Fruit fly (Drosophila melanogaster): ENCODE measurements around the gene Surf1.

DNA sequence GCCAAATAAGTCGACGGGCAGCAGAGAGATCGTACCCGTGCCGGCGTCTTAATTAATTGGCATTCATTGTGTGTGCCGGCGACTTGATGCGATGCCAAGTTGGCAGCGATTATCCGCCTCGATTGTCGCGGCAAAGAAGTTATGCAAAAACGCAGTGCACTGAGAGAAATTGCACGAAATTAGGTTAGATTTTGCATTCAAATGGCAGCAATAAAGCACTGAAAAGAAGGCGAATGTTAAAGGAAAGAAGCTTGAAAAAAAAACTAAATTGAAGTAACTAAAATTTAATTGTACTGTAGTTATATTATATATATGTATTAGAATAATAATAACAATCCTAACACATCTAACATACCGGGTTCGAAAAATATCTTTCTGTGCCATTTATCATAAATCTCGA lies 45.0 kb downstream of the Surf1 start:
- TF ChIP-seq ttk (optimal IDR thresholded peaks at IDR 0.05) (no peak), Myc (optimal IDR thresholded peaks at IDR 0.05) (no peak), h (optimal IDR thresholded peaks at IDR 0.05) (no peak), psq (optimal IDR thresholded peaks at IDR 0.05) (no peak), insv (optimal IDR thresholded peaks at IDR 0.05) (no peak)
